Fruit fly (Drosophila melanogaster): ENCODE data around the gene CG3857.

The CG3857 gene

DNA sequence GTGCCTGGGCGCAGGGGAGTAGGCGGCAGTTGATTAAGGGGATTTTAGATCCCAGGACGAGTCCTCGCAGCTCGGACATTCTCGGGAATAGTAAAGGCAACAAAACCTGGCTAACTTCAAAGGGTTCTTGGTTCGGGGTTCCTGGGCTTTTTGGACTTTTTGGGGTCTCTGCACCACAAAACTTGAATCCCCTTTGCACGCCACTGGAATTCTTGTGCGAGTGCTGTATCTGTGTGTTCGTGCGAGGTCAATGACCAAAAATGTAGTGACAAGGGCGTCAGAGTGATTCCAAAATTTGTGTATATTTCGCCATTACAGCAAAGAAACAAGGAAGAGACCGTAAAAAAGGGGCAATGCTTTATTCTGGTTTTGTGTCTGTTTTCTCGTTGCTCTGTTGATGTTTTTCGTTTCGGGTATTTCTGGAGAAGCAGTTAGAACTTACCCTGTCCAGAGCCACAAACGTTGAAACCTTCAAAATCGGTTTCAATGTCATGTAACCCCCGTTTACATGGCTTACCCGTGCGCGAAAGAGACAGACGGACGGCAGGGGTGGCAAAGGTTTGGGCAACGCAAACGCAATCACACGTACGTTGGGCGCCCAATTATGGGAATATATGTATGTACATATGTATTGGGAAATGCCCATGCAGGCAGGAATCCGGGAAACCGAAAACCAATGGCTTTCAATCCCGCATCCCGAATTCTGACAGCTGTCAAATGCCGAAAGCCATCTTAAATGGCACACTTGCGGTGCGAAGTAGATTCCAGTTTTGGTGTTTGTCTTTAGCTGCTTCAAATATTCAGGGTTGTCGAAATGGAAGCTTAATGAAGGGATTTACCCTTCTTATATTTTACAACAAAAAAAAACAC lies 4.6 kb upstream of the CG3857 start (continued):
- TF ChIP-seq sob (GFP tag; IDR thresholded peaks at IDR 0.05) (peak; percentile 54), CG10654 (GFP tag; optimal IDR thresholded peaks at IDR 0.05) (peak; percentile 49), sc (optimal IDR thresholded peaks at IDR 0.05) (no peak), sc (GFP tag; optimal IDR thresholded peaks at IDR 0.05) (no peak), CG17912 (GFP tag; optimal IDR thresholded peaks at IDR 0.05) (no peak), lbe (GFP tag; optimal IDR thresholded peaks at IDR 0.05) (no peak), CG10147 (GFP tag; optimal IDR thresholded peaks at IDR 0.05) (no peak), PHDP (tag; optimal IDR thresholded peaks at IDR 0.05) (peak; percentile 65), Dek (tag; optimal IDR thresholded peaks at IDR 0.05) (no peak), zen2 (GFP tag; IDR thresholded peaks at IDR 0.05; ENCODE audit: partially characterized antibody) (no peak), CG14860 (GFP tag; IDR thresholded peaks at IDR 0.05; ENCODE audit: partially characterized antibody) (0 out of 3 replicates have a peak, but pooled peaks have one; percentile 11), trem (tag; optimal IDR thresholded peaks at IDR 0.05) (no peak), CG10979 (tag; optimal IDR thresholded peaks at IDR 0.05) (peak; percentile 50), CG9437 (GFP tag; optimal IDR thresholded peaks at IDR 0.05) (no peak), CG12104 (GFP tag; optimal IDR thresholded peaks at IDR 0.05) (no peak), pan (optimal IDR thresholded peaks at IDR 0.05) (no peak), pan (GFP tag; optimal IDR thresholded peaks at IDR 0.05 in 1 of 2, IDR thresholded peaks at IDR 0.05 in 1 of 2) (peak in 1 of 2 experiments; percentile 43), CkIIα-i1 (GFP tag; IDR thresholded peaks at IDR 0.05) (no peak), ham (GFP tag; IDR thresholded peaks at IDR 0.05) (no peak), CG30020 (tag; optimal IDR thresholded peaks at IDR 0.05) (no peak), HLHmδ (GFP tag; optimal IDR thresholded peaks at IDR 0.05) (no peak), Sin3A (optimal IDR thresholded peaks at IDR 0.05) (no peak), tll (GFP tag; optimal IDR thresholded peaks at IDR 0.05) (no peak), da (GFP tag; optimal IDR thresholded peaks at IDR 0.05) (no peak), CG15696 (tag; optimal IDR thresholded peaks at IDR 0.05) (no peak), CG33557 (GFP tag; optimal IDR thresholded peaks at IDR 0.05) (no peak), CG17385 (GFP tag; optimal IDR thresholded peaks at IDR 0.05) (no peak), jigr1 (GFP tag; IDR thresholded peaks at IDR 0.05) (0 out of 3 replicates have a peak, but pooled peaks have one; percentile 20), CG7372 (GFP tag; IDR thresholded peaks at IDR 0.05) (no peak), CG18764 (GFP tag; optimal IDR thresholded peaks at IDR 0.05) (no peak), Doc2 (GFP tag; IDR thresholded peaks at IDR 0.05) (no peak), CG4404 (GFP tag; IDR thresholded peaks at IDR 0.05) (peak; percentile 39; the same call in 1 of the 2 replicates), Eip74EF (GFP tag; optimal IDR thresholded peaks at IDR 0.05) (no peak), stc (GFP tag; IDR thresholded peaks at IDR 0.05) (no peak), ash1 (GFP tag; optimal IDR thresholded peaks at IDR 0.05) (no peak), ftz-f1 (GFP tag; optimal IDR thresholded peaks at IDR 0.05) (no peak), Doc3 (GFP tag; IDR thresholded peaks at IDR 0.05; ENCODE audit: partially characterized antibody) (no peak), H2.0 (GFP tag; IDR thresholded peaks at IDR 0.05) (0 out of 2 replicates have a peak, but pooled peaks have one; percentile 32), Tbp (GFP tag; optimal IDR thresholded peaks at IDR 0.05) (no peak), oc (tag; optimal IDR thresholded peaks at IDR 0.05) (no peak), NK7.1 (GFP tag; optimal IDR thresholded peaks at IDR 0.05) (no peak), Lim3 (GFP tag; IDR thresholded peaks at IDR 0.05) (no peak), sqz (GFP tag; optimal IDR thresholded peaks at IDR 0.05) (no peak), eyg (GFP tag; optimal IDR thresholded peaks at IDR 0.05) (no peak), CG30403 (GFP tag; optimal IDR thresholded peaks at IDR 0.05) (no peak), CG30431 (GFP tag; optimal IDR thresholded peaks at IDR 0.05) (peak; percentile 18), CG9609 (GFP tag; optimal IDR thresholded peaks at IDR 0.05) (peak; percentile 55), luna (GFP tag; optimal IDR thresholded peaks at IDR 0.05) (no peak), CG12071 (GFP tag; optimal IDR thresholded peaks at IDR 0.05) (no peak), CoRest (tag; optimal IDR thresholded peaks at IDR 0.05) (no peak)

Data from whole organism, embryonic.